Worm (Caenorhabditis elegans): ENCODE measurements around the gene R07E4.1.
A peak's percentile ranks its signal among the peaks of the same experiment; 100 is the strongest.

The R07E4.1 gene

ce11 chrX:5984581-5985039 lies 25.7 kb downstream of the R07E4.1 start, which contains the start of gene klp-13:
klp-13 (plus strand) TSS chrX:5984989.
- TF ChIP-seq peb-1 (tag; optimal IDR thresholded peaks at IDR 0.05) (no peak), nhr-237 (tag; optimal IDR thresholded peaks at IDR 0.05) (no peak), nhr-12 (tag; optimal IDR thresholded peaks at IDR 0.05) (no peak), mab-5 (tag; optimal IDR thresholded peaks at IDR 0.05) (peak; percentile 38), nhr-21 (tag; optimal IDR thresholded peaks at IDR 0.05) (peak; percentile 74), dmd-4 (tag; optimal IDR thresholded peaks at IDR 0.05) (no peak), snpc-4 (tag; optimal IDR thresholded peaks at IDR 0.05) (peak; percentile 49), nhr-11 (tag; optimal IDR thresholded peaks at IDR 0.05) (no peak), sma-9 (GFP tag; optimal IDR thresholded peaks at IDR 0.05) (peak; percentile 90), sma-9 (tag; optimal IDR thresholded peaks at IDR 0.05) (no peak), unc-62 (GFP tag; optimal IDR thresholded peaks at IDR 0.05) (no peak), nhr-129 (tag; optimal IDR thresholded peaks at IDR 0.05) (peak; percentile 92), crh-2 (tag; optimal IDR thresholded peaks at IDR 0.05) (peak; percentile 91), lsy-2 (tag; optimal IDR thresholded peaks at IDR 0.05) (peak; percentile 45 to 89), ama-1 (optimal IDR thresholded peaks at IDR 0.05) (no peak), mdl-1 (tag; optimal IDR thresholded peaks at IDR 0.05) (peak; percentile 55 to 84), ceh-16 (tag; optimal IDR thresholded peaks at IDR 0.05) (no peak), C34F6.9 (tag; optimal IDR thresholded peaks at IDR 0.05) (peak; percentile 91), ztf-4 (tag; optimal IDR thresholded peaks at IDR 0.05) (peak; percentile 76), unc-55 (GFP tag; optimal IDR thresholded peaks at IDR 0.05) (peak; percentile 96), gmeb-1 (tag; optimal IDR thresholded peaks at IDR 0.05) (peak; percentile 88), ZK546.5 (tag; optimal IDR thresholded peaks at IDR 0.05) (peak; percentile 89), unc-39 (tag; optimal IDR thresholded peaks at IDR 0.05) (no peak), lin-13 (GFP tag; optimal IDR thresholded peaks at IDR 0.05) (peak; percentile 95), elt-1 (tag; optimal IDR thresholded peaks at IDR 0.05) (no peak), sem-4 (tag; optimal IDR thresholded peaks at IDR 0.05) (peak; percentile 77), R02D3.7 (tag; optimal IDR thresholded peaks at IDR 0.05) (no peak), nhr-10 (tag; optimal IDR thresholded peaks at IDR 0.05) (no peak), zag-1 (tag; optimal IDR thresholded peaks at IDR 0.05) (peak; percentile 75), nhr-25 (tag; optimal IDR thresholded peaks at IDR 0.05) (no peak), alr-1 (tag; optimal IDR thresholded peaks at IDR 0.05) (no peak), ztf-1 (GFP tag; conservative IDR thresholded peaks at IDR 0.05) (no peak), lin-39 (tag; optimal IDR thresholded peaks at IDR 0.05) (no peak), egl-27 (tag; optimal IDR thresholded peaks at IDR 0.05) (peak; percentile 76), aly-2 (tag; optimal IDR thresholded peaks at IDR 0.05) (no peak), ceh-82 (tag; optimal IDR thresholded peaks at IDR 0.05) (no peak), nhr-77 (tag; optimal IDR thresholded peaks at IDR 0.05) (no peak), mbf-1 (tag; optimal IDR thresholded peaks at IDR 0.05) (no peak), Y55F3AM.14 (GFP tag; optimal IDR thresholded peaks at IDR 0.05) (peak; percentile 66), nhr-23 (tag; optimal IDR thresholded peaks at IDR 0.05) (no peak), blmp-1 (tag; optimal IDR thresholded peaks at IDR 0.05; ENCODE audit: insufficient read depth) (peak; percentile 30), fos-1 (tag; optimal IDR thresholded peaks at IDR 0.05) (peak; percentile 80), lin-11 (tag; optimal IDR thresholded peaks at IDR 0.05) (peak; percentile 89), nhr-6 (tag; optimal IDR thresholded peaks at IDR 0.05) (peak; percentile 54), skn-1 (tag; optimal IDR thresholded peaks at IDR 0.05) (no peak), sma-3 (GFP tag; optimal IDR thresholded peaks at IDR 0.05) (peak; percentile 64), ztf-11 (tag; optimal IDR thresholded peaks at IDR 0.05) (no peak), F13H6.1 (tag; optimal IDR thresholded peaks at IDR 0.05) (peak; percentile 89), elt-3 (tag; optimal IDR thresholded peaks at IDR 0.05) (no peak)
